Worm (Caenorhabditis elegans) whole organism, L4 larva: ENCODE results near the gene sre-56.

Experiments used
- Y75B8A.6 ChIP-seq: fragments of 200-800 bp; sonication (Bioruptor generic); IDR thresholded peaks from 2 replicates; pipeline ENCODE4 v1.3.6; 2022; ENCODE audit warnings: missing genetic modification reagents, missing genetic modification characterization, missing compliant biosample characterization
- ceh-32 ChIP-seq: sonication (generic microtip); optimal IDR thresholded peaks from 2 replicates; lab custom pipeline; 2016; ENCODE audit warnings: mild to moderate bottlenecking, missing genetic modification characterization, missing compliant biosample characterization; ENCODE audit not compliant: poor library complexity
- ceh-82 ChIP-seq: sonication (generic microtip); optimal IDR thresholded peaks from 2 replicates; lab custom pipeline; 2017; ENCODE audit warnings: missing biosample characterization, missing genetic modification characterization
- lin-15B ChIP-seq: fragments of 150-350 bp; sonication (generic microtip); optimal IDR thresholded peaks from 3 replicates; lab custom pipeline; 2014; ENCODE audit warnings: missing biosample characterization, missing genetic modification characterization
- mxl-2 ChIP-seq: fragments of 200-800 bp; sonication (Bioruptor generic); conservative IDR thresholded peaks from 2 replicates; pipeline ENCODE4 v1.3.6; 2022; ENCODE audit warnings: missing genetic modification reagents, missing genetic modification characterization, missing compliant biosample characterization
- mxl-3 ChIP-seq: fragments of 200-800 bp; sonication (Bioruptor generic); optimal IDR thresholded peaks from 2 replicates; lab custom pipeline; 2018; ENCODE audit warnings: mild to moderate bottlenecking, missing genetic modification characterization, missing compliant biosample characterization
- nhr-10 ChIP-seq: fragments of 150-350 bp; optimal IDR thresholded peaks from 2 replicates; lab custom pipeline; 2014; ENCODE audit warnings: missing biosample characterization, missing genetic modification characterization
- nhr-102 ChIP-seq: sonication (generic microtip); optimal IDR thresholded peaks from 2 replicates; lab custom pipeline; 2016; ENCODE audit warnings: mild to moderate bottlenecking, missing genetic modification characterization, moderate library complexity, missing compliant biosample characterization
- pha-4 ChIP-seq, 2 experiments: fragments of 150-350 bp in 1 of 2; fragments of 200-800 bp in 1 of 2; sonication (Bioruptor generic) in 1 of 2; IDR thresholded peaks in 1 of 2; optimal IDR thresholded peaks in 1 of 2; 2 replicates each; pipeline versions ENCODE4 v1.3.6 to Lab custom; 2014 to 2022; ENCODE audit warnings: missing genetic modification characterization in 2 of 2, missing genetic modification reagents in 2 of 2, missing biosample characterization in 1 of 2, missing compliant biosample characterization in 1 of 2

DNA sequence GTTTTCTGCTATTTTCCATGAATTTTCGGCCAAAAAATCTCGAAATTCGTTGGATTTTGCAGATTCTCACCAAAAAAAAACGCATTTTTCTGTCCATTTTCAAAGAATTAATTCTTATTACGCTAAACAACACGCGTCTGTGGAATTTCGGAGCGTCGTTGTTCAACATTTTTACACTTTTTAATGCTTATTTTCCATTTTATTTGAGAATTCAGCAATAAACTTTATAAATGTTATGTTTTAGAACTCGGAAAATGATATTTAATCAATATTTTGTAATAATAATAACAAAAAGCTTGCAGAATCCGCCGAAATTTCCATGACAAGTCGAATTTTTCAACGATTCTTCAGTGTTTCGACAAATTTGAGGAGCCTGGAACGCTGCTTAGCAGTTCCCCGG, 43.9 kb upstream of the sre-56 start, which contains the start of gene ife-5:
- TF ChIP-seq lin-15B (tag; lab: Kevin White, UChicago) (no peak), ceh-32 (no peak), mxl-2 (GFP tag; lab: Robert Waterston, UW) (no peak), Y75B8A.6 (GFP tag; lab: Robert Waterston, UW) (no peak), nhr-10 (tag; lab: Kevin White, UChicago) (no peak), nhr-102 (no peak), mxl-3 (GFP tag; lab: Kevin White, UChicago) (no peak), ceh-82 (tag; lab: Kevin White, UChicago) (no peak), pha-4 (GFP tag; IDR thresholded peaks at IDR 0.05; lab: Robert Waterston, UW) (no peak), pha-4 (tag; optimal IDR thresholded peaks at IDR 0.05; lab: Kevin White, UChicago) (no peak)
